Worm (Caenorhabditis elegans) whole organism, L1 larva: Measurements from ENCODE around the gene H20J04.4.

Experiments
- fkh-8 ChIP-seq: sonication (generic microtip); optimal IDR thresholded peaks from 2 replicates; lab custom pipeline; 2016; ENCODE audit warnings: mild to moderate bottlenecking, missing genetic modification characterization, missing compliant biosample characterization
- isw-1 ChIP-seq: fragments of 200-800 bp; sonication (Bioruptor generic); IDR thresholded peaks from 2 replicates; pipeline ENCODE4 v1.3.6; 2022; ENCODE audit warnings: missing genetic modification characterization, missing compliant biosample characterization
- lin-35 ChIP-seq, 2 experiments: fragments of 150-350 bp; optimal IDR thresholded peaks; 2 replicates each; lab custom pipeline; 2014; ENCODE audit warnings: missing biosample characterization in 2 of 2, missing genetic modification characterization in 2 of 2, missing genetic modification reagents in 2 of 2
- nhr-237 ChIP-seq: fragments of 150-350 bp; optimal IDR thresholded peaks from 2 replicates; lab custom pipeline; 2014; ENCODE audit warnings: missing biosample characterization, missing genetic modification characterization
- unc-62 ChIP-seq: fragments of 150-350 bp; optimal IDR thresholded peaks from 2 replicates; lab custom pipeline; 2014; ENCODE audit warnings: missing biosample characterization, missing genetic modification reagents, missing genetic modification characterization
- ztf-4 ChIP-seq: fragments of 150-350 bp; optimal IDR thresholded peaks from 2 replicates; lab custom pipeline; 2014; ENCODE audit warnings: missing biosample characterization, missing genetic modification characterization

- no peak for TF ChIP-seq nhr-237 (tag; lab: Kevin White, UChicago)
- TF ChIP-seq unc-62 (GFP tag; lab: Kevin White, UChicago): no peak
- no peak for TF ChIP-seq lin-35 (GFP tag; optimal IDR thresholded peaks at IDR 0.05; lab: Kevin White, UChicago)
- no peak for TF ChIP-seq isw-1
- no peak for TF ChIP-seq fkh-8 (tag; lab: Kevin White, UChicago)
- no peak for TF ChIP-seq ztf-4 (tag; lab: Kevin White, UChicago)
Measured at ce11 chrII:4324061-4324460, 4.8 kb upstream of the H20J04.4 start, which contains the start of gene mog-2.
